Fruit fly (Drosophila melanogaster) Kc167 (cell line): ENCODE results near the gene CG1909.

Experiments
- Sin3A ChIP-seq: fragments of >200 bp; optimal IDR thresholded peaks from 2 replicates; lab custom pipeline; 2018; ENCODE audit warnings: missing external identifiers
- h ChIP-seq: fragments of >200 bp; optimal IDR thresholded peaks from 3 replicates; lab custom pipeline; 2018; ENCODE audit warnings: missing external identifiers
- psq ChIP-seq: fragments of >200 bp; optimal IDR thresholded peaks from 2 replicates; lab custom pipeline; 2017; ENCODE audit warnings: missing external identifiers

dm6 chr4:629391-629790, 46.5 kb downstream of the CG1909 start, which contains the start of gene Gat:
- TF ChIP-seq h, result no peak
- no peak for TF ChIP-seq psq
- no peak for TF ChIP-seq Sin3A (lab: Kevin White, UChicago)
